Worm (Caenorhabditis elegans): ENCODE measurements around the gene Y58A7A.2.
A peak's percentile ranks its signal among the peaks of the same experiment; 100 is the strongest.

The Y58A7A.2 gene

DNA sequence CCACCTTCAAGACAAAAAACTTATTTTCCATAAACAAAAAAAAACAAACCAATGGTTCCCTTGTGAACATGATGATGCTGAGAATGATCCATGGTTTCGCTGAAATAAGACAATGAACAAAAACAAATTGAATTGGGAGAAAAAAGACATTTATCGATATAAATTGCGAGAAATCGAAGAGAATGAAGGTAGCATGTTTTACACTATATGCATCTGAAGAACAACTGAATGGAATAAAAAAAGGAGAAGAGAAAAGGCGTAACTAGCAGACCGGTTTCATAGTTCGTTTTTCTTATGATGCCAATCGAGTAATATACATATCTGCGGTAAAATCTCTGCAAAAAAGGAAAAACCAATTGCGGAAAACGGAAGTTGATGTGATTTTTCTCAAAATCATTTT is 2.5 kb downstream of the Y58A7A.2 start, which contains the start of gene Y58A7A.1:
Y58A7A.1 (minus strand) TSS at position 101 of the 400 bp plus-strand sequence.
- no peak for TF ChIP-seq nhr-76 (tag; optimal IDR thresholded peaks at IDR 0.05)
- TF ChIP-seq nhr-237 (tag; optimal IDR thresholded peaks at IDR 0.05): no peak
- TF ChIP-seq unc-30 (tag; optimal IDR thresholded peaks at IDR 0.05): no peak
- no peak for TF ChIP-seq egl-27 (tag; optimal IDR thresholded peaks at IDR 0.05)
- TF ChIP-seq nhr-19 (GFP tag; conservative IDR thresholded peaks at IDR 0.05): no peak
- TF ChIP-seq unc-62 (GFP tag; optimal IDR thresholded peaks at IDR 0.05): no peak
- no peak for TF ChIP-seq lsy-2 (tag; optimal IDR thresholded peaks at IDR 0.05)
- no peak for TF ChIP-seq swsn-7 (tag; optimal IDR thresholded peaks at IDR 0.05)
- no peak for TF ChIP-seq zag-1 (tag; optimal IDR thresholded peaks at IDR 0.05)
- TF ChIP-seq ceh-82 (tag; optimal IDR thresholded peaks at IDR 0.05): no peak
- no peak for TF ChIP-seq fos-1 (tag; optimal IDR thresholded peaks at IDR 0.05)

ce11 chrV:5067390-5067789 is 4.6 kb downstream of the Y58A7A.2 start:
- TF ChIP-seq elt-2 (tag; optimal IDR thresholded peaks at IDR 0.05) (peak; percentile 85), pqm-1 (tag; optimal IDR thresholded peaks at IDR 0.05) (peak; percentile 51), fkh-8 (tag; optimal IDR thresholded peaks at IDR 0.05) (no peak), sup-37 (GFP tag; optimal IDR thresholded peaks at IDR 0.05) (no peak)

ce11 chrV:5064761-5065421 is 7.1 kb downstream of the Y58A7A.2 start, which contains the start of gene mlk-1:
Gene mlk-1, minus strand, starts transcription at chrV:5064811.
- TF ChIP-seq C04F5.9 (tag; optimal IDR thresholded peaks at IDR 0.05) (no peak), ztf-11 (tag; optimal IDR thresholded peaks at IDR 0.05) (no peak), vab-15 (tag; optimal IDR thresholded peaks at IDR 0.05) (no peak), efl-1 (optimal IDR thresholded peaks at IDR 0.05) (peak; percentile 56 to 68), efl-1 (GFP tag; optimal IDR thresholded peaks at IDR 0.05 in 1 of 2) (peak; percentile 37 to 90), grh-1 (GFP tag; IDR thresholded peaks at IDR 0.05) (no peak), ceh-82 (tag; optimal IDR thresholded peaks at IDR 0.05) (peak in 2 of 3 experiments; percentile 27 to 60), pqm-1 (tag; optimal IDR thresholded peaks at IDR 0.05) (no peak), nhr-237 (tag; optimal IDR thresholded peaks at IDR 0.05) (no peak), mdl-1 (tag; optimal IDR thresholded peaks at IDR 0.05) (no peak), zip-4 (GFP tag; optimal IDR thresholded peaks at IDR 0.05) (no peak), nhr-47 (tag; optimal IDR thresholded peaks at IDR 0.05) (peak; percentile 62), nhr-12 (tag; optimal IDR thresholded peaks at IDR 0.05) (no peak), Y116A8C.19 (tag; optimal IDR thresholded peaks at IDR 0.05; ENCODE audit: borderline replicate concordance) (no peak), F16B12.6 (tag; optimal IDR thresholded peaks at IDR 0.05) (no peak), sup-37 (GFP tag; optimal IDR thresholded peaks at IDR 0.05) (no peak), mef-2 (tag; optimal IDR thresholded peaks at IDR 0.05) (peak; percentile 24), fkh-10 (GFP tag; optimal IDR thresholded peaks at IDR 0.05) (peak; percentile 73), mep-1 (tag; optimal IDR thresholded peaks at IDR 0.05) (no peak), snpc-4 (tag; optimal IDR thresholded peaks at IDR 0.05) (peak; percentile 38), lin-39 (tag; optimal IDR thresholded peaks at IDR 0.05) (no peak), xbp-1 (tag; optimal IDR thresholded peaks at IDR 0.05) (peak; percentile 10), nhr-11 (tag; optimal IDR thresholded peaks at IDR 0.05) (no peak), tlp-1 (tag; optimal IDR thresholded peaks at IDR 0.05) (no peak), isw-1 (GFP tag; IDR thresholded peaks at IDR 0.05) (peak; percentile 36), fos-1 (tag; optimal IDR thresholded peaks at IDR 0.05) (no peak), mab-9 (GFP tag; IDR thresholded peaks at IDR 0.05) (no peak), sox-4 (tag; optimal IDR thresholded peaks at IDR 0.05) (no peak), C16A3.4 (tag; optimal IDR thresholded peaks at IDR 0.05) (peak; percentile 50), fkh-4 (tag; optimal IDR thresholded peaks at IDR 0.05; ENCODE audit: borderline replicate concordance) (no peak), dpl-1 (GFP tag; optimal IDR thresholded peaks at IDR 0.05) (peak in 2 of 3 experiments; percentile 6 to 36), tbx-2 (tag; optimal IDR thresholded peaks at IDR 0.05) (peak; percentile 58), blmp-1 (tag; optimal IDR thresholded peaks at IDR 0.05) (peak; percentile 80), ama-1 (optimal IDR thresholded peaks at IDR 0.05) (peak; percentile 16), rnt-1 (tag; optimal IDR thresholded peaks at IDR 0.05) (peak; percentile 6), sptf-1 (tag; optimal IDR thresholded peaks at IDR 0.05) (no peak), ceh-90 (tag; optimal IDR thresholded peaks at IDR 0.05) (no peak), lin-14 (GFP tag; optimal IDR thresholded peaks at IDR 0.05) (peak; percentile 96), nhr-85 (tag) (peak; percentile 51), ztf-4 (tag; optimal IDR thresholded peaks at IDR 0.05) (no peak), elt-2 (tag; optimal IDR thresholded peaks at IDR 0.05) (peak; percentile 48)
